Fruit fly (Drosophila melanogaster) whole organism, embryonic: Measurements from ENCODE around the gene CG6409.

Source experiments
- Abd-B ChIP-seq: fragments of 200-800 bp; sonication (Bioruptor generic); optimal IDR thresholded peaks from 2 replicates; lab custom pipeline; 2018; ENCODE audit warnings: missing biosample characterization, mild to moderate bottlenecking, missing genetic modification characterization, moderate library complexity
- CG10543 ChIP-seq: fragments of 200-800 bp; sonication (Bioruptor generic); optimal IDR thresholded peaks from 3 replicates; lab custom pipeline; 2017; ENCODE audit warnings: missing biosample characterization, mild to moderate bottlenecking, missing genetic modification characterization, moderate library complexity
- CG10565 ChIP-seq: fragments of 200-800 bp; sonication (Bioruptor generic); optimal IDR thresholded peaks from 3 replicates; lab custom pipeline; 2016; ENCODE audit warnings: missing biosample characterization, mild to moderate bottlenecking, missing genetic modification characterization
- CG11695 ChIP-seq: fragments of 200-800 bp; sonication (Bioruptor generic); IDR thresholded peaks from 3 replicates; pipeline ENCODE4 v1.3.6; 2022; ENCODE audit warnings: missing biosample characterization, missing genetic modification characterization
- CG14050 ChIP-seq: fragments of 200-800 bp; sonication (Bioruptor generic); IDR thresholded peaks from 3 replicates; pipeline ENCODE4 v1.3.6; 2022; ENCODE audit warnings: missing biosample characterization, missing genetic modification characterization
- CG16815 ChIP-seq: fragments of 200-800 bp; sonication (Bioruptor generic); optimal IDR thresholded peaks from 3 replicates; lab custom pipeline; 2017; ENCODE audit warnings: missing biosample characterization, mild to moderate bottlenecking, missing genetic modification characterization
- CG17186 ChIP-seq: fragments of 200-800 bp; sonication (Bioruptor generic); optimal IDR thresholded peaks from 3 replicates; lab custom pipeline; 2017; ENCODE audit warnings: missing biosample characterization, missing genetic modification reagents, missing genetic modification characterization
- CG18619 ChIP-seq: fragments of 200-800 bp; sonication (Bioruptor generic); optimal IDR thresholded peaks from 3 replicates; lab custom pipeline; 2017; ENCODE audit warnings: missing biosample characterization, mild to moderate bottlenecking, missing genetic modification characterization
- CG2202 ChIP-seq: fragments of 200-800 bp; sonication (Bioruptor generic); optimal IDR thresholded peaks from 2 replicates; lab custom pipeline; 2018; ENCODE audit warnings: missing biosample characterization, mild to moderate bottlenecking, missing genetic modification characterization
- CG3065 ChIP-seq: fragments of 200-800 bp; sonication (Bioruptor generic); optimal IDR thresholded peaks from 2 replicates; lab custom pipeline; 2016; ENCODE audit warnings: missing biosample characterization, missing genetic modification characterization
- CG34422 ChIP-seq: fragments of 200-800 bp; sonication (Bioruptor generic); IDR thresholded peaks from 3 replicates; pipeline ENCODE4 v1.3.6; 2022; ENCODE audit warnings: missing biosample characterization, missing genetic modification characterization
- CG4820 ChIP-seq: fragments of 200-800 bp; sonication (Bioruptor generic); optimal IDR thresholded peaks from 3 replicates; lab custom pipeline; 2016; ENCODE audit warnings: missing biosample characterization, missing genetic modification characterization
- CG8388 ChIP-seq: fragments of 200-800 bp; sonication (Bioruptor generic); optimal IDR thresholded peaks from 2 replicates; lab custom pipeline; 2019; ENCODE audit warnings: missing biosample characterization, mild to moderate bottlenecking, missing genetic modification characterization, moderate library complexity
- CG9215 ChIP-seq: fragments of 200-800 bp; sonication (Bioruptor generic); IDR thresholded peaks from 2 replicates; pipeline ENCODE4 v1.3.6; 2022; ENCODE audit warnings: missing biosample characterization, missing genetic modification characterization
- Camta ChIP-seq: fragments of 200-800 bp; sonication (Bioruptor generic); optimal IDR thresholded peaks from 2 replicates; lab custom pipeline; 2016; ENCODE audit warnings: missing biosample characterization, missing genetic modification characterization
- H15 ChIP-seq: fragments of 200-800 bp; sonication (Bioruptor generic); IDR thresholded peaks from 3 replicates; pipeline ENCODE4 v1.3.6; 2022; ENCODE audit warnings: missing biosample characterization, missing genetic modification characterization
- HLH3B ChIP-seq: fragments of 200-800 bp; sonication (Bioruptor generic); IDR thresholded peaks from 2 replicates; pipeline ENCODE4 v1.3.6; 2022; ENCODE audit warnings: missing biosample characterization, missing genetic modification characterization
- HLH54F ChIP-seq: fragments of 200-800 bp; sonication (Bioruptor generic); optimal IDR thresholded peaks from 3 replicates; lab custom pipeline; 2016; ENCODE audit warnings: missing biosample characterization, missing genetic modification characterization
- Hmx ChIP-seq: fragments of 200-800 bp; sonication (Bioruptor generic); optimal IDR thresholded peaks from 2 replicates; lab custom pipeline; 2016; ENCODE audit warnings: missing biosample characterization, missing genetic modification characterization
- Kr ChIP-seq: fragments of 200-800 bp; sonication (Bioruptor generic); optimal IDR thresholded peaks from 2 replicates; lab custom pipeline; 2017; ENCODE audit warnings: missing biosample characterization, mild to moderate bottlenecking, missing genetic modification characterization
- MESR4 ChIP-seq: fragments of 200-800 bp; sonication (Bioruptor generic); optimal IDR thresholded peaks from 2 replicates; lab custom pipeline; 2018; ENCODE audit warnings: missing biosample characterization, mild to moderate bottlenecking, missing genetic modification characterization, moderate library complexity
- Neu2 ChIP-seq: fragments of 200-800 bp; sonication (Bioruptor generic); optimal IDR thresholded peaks from 3 replicates; lab custom pipeline; 2016; ENCODE audit warnings: missing biosample characterization, missing genetic modification characterization, borderline replicate concordance
- Nf-YB ChIP-seq: fragments of 200-800 bp; sonication (Bioruptor generic); optimal IDR thresholded peaks from 3 replicates; lab custom pipeline; 2019; ENCODE audit warnings: missing biosample characterization, mild to moderate bottlenecking, missing genetic modification characterization, moderate library complexity
- Oli ChIP-seq: fragments of 200-800 bp; sonication (Bioruptor generic); optimal IDR thresholded peaks from 2 replicates; lab custom pipeline; 2018; ENCODE audit warnings: missing biosample characterization, mild to moderate bottlenecking, missing genetic modification characterization, moderate library complexity
- PHDP ChIP-seq: fragments of 200-800 bp; sonication (Bioruptor generic); optimal IDR thresholded peaks from 3 replicates; lab custom pipeline; 2018; ENCODE audit warnings: missing biosample characterization, mild to moderate bottlenecking, missing genetic modification characterization, moderate library complexity
- Ravus ChIP-seq: fragments of 200-800 bp; sonication (Bioruptor generic); IDR thresholded peaks from 2 replicates; pipeline ENCODE4 v1.3.6; 2022; ENCODE audit warnings: missing biosample characterization, missing genetic modification characterization
- ab ChIP-seq: fragments of 200-800 bp; sonication (Bioruptor generic); optimal IDR thresholded peaks from 2 replicates; lab custom pipeline; 2016; ENCODE audit warnings: missing biosample characterization, missing genetic modification characterization
- bowl ChIP-seq: fragments of 200-800 bp; sonication (Bioruptor generic); IDR thresholded peaks from 2 replicates; pipeline ENCODE4 v1.3.6; 2022; ENCODE audit warnings: missing biosample characterization, missing genetic modification characterization
- caup ChIP-seq: fragments of 200-800 bp; sonication (Bioruptor generic); optimal IDR thresholded peaks from 3 replicates; lab custom pipeline; 2017; ENCODE audit warnings: missing biosample characterization, mild to moderate bottlenecking, missing genetic modification characterization, moderate library complexity; ENCODE audit not compliant: severe bottlenecking
- disco-r ChIP-seq: fragments of 200-800 bp; sonication (Bioruptor generic); optimal IDR thresholded peaks from 2 replicates; lab custom pipeline; 2016; ENCODE audit warnings: missing biosample characterization, missing genetic modification characterization
- grau ChIP-seq: fragments of 200-800 bp; optimal IDR thresholded peaks from 3 replicates; lab custom pipeline; 2019; ENCODE audit warnings: missing biosample characterization, mild to moderate bottlenecking, missing genetic modification characterization, moderate library complexity
- kay ChIP-seq: fragments of 200-800 bp; sonication (Bioruptor generic); optimal IDR thresholded peaks from 2 replicates; lab custom pipeline; 2016; ENCODE audit warnings: missing biosample characterization, missing genetic modification characterization
- lab ChIP-seq: fragments of 200-800 bp; sonication (Bioruptor generic); optimal IDR thresholded peaks from 3 replicates; lab custom pipeline; 2017; ENCODE audit warnings: missing biosample characterization, missing genetic modification characterization, mild to moderate bottlenecking, moderate library complexity, missing genetic modification reagents
- nerfin-1 ChIP-seq: fragments of 200-800 bp; sonication (Bioruptor generic); optimal IDR thresholded peaks from 3 replicates; lab custom pipeline; 2019; ENCODE audit warnings: missing biosample characterization, mild to moderate bottlenecking, missing genetic modification characterization, moderate library complexity
- org-1 ChIP-seq: fragments of 200-800 bp; sonication (Bioruptor generic); optimal IDR thresholded peaks from 2 replicates; lab custom pipeline; 2017; ENCODE audit warnings: missing biosample characterization, missing genetic modification characterization
- sc ChIP-seq, 3 experiments: fragments of >200 bp in 2 of 3; fragments of 200-800 bp in 1 of 3; sonication (Bioruptor generic) in 1 of 3; optimal IDR thresholded peaks; 2 replicates in 2 of 3; 3 replicates in 1 of 3; lab custom pipeline; 2017; ENCODE audit warnings: mild to moderate bottlenecking in 1 of 3, missing biosample characterization in 1 of 3, missing genetic modification characterization in 1 of 3, missing genetic modification reagents in 1 of 3
- scrt ChIP-seq: fragments of 200-800 bp; sonication (Bioruptor generic); optimal IDR thresholded peaks from 2 replicates; lab custom pipeline; 2018; ENCODE audit warnings: missing biosample characterization, mild to moderate bottlenecking, missing genetic modification characterization, moderate library complexity
- sisA ChIP-seq: fragments of 200-800 bp; sonication (Bioruptor generic); IDR thresholded peaks from 2 replicates; pipeline ENCODE4 v1.3.6; 2022; ENCODE audit warnings: missing biosample characterization, missing genetic modification characterization
- stwl ChIP-seq: fragments of 200-800 bp; sonication (Bioruptor generic); optimal IDR thresholded peaks from 3 replicates; lab custom pipeline; 2018; ENCODE audit warnings: missing biosample characterization, mild to moderate bottlenecking, missing genetic modification characterization, moderate library complexity
- tap ChIP-seq: fragments of 200-800 bp; optimal IDR thresholded peaks from 3 replicates; lab custom pipeline; 2019; ENCODE audit warnings: missing biosample characterization, mild to moderate bottlenecking, missing genetic modification characterization, moderate library complexity
- toy ChIP-seq: fragments of 200-800 bp; sonication (Bioruptor generic); IDR thresholded peaks from 2 replicates; pipeline ENCODE4 v1.3.6; 2022; ENCODE audit warnings: missing biosample characterization, missing genetic modification characterization
- wek ChIP-seq: fragments of 200-800 bp; sonication (Bioruptor generic); optimal IDR thresholded peaks from 3 replicates; lab custom pipeline; 2018; ENCODE audit warnings: missing biosample characterization, mild to moderate bottlenecking, missing genetic modification characterization, moderate library complexity

CG6409 gene

dm6 chr3L:10893156-10893784 lies 11.1 kb upstream of the CG6409 start (continued):
- TF ChIP-seq Ravus (GFP tag; lab: Robert Waterston, UW) (no peak), CG3065 (GFP tag; lab: Kevin White, UChicago) (no peak), PHDP (tag; lab: Kevin White, UChicago) (peak; percentile 55), ab (GFP tag; lab: Kevin White, UChicago) (no peak), HLH3B (peak; percentile 23; the same call in 1 of the 2 replicates), org-1 (GFP tag; lab: Kevin White, UChicago) (no peak), grau (peak; percentile 74), CG10565 (GFP tag; lab: Kevin White, UChicago) (no peak), CG34422 (GFP tag; lab: Robert Waterston, UW) (no peak), bowl (GFP tag; lab: Robert Waterston, UW) (no peak), caup (GFP tag; lab: Kevin White, UChicago) (peak; percentile 2), scrt (GFP tag; lab: Kevin White, UChicago) (no peak), nerfin-1 (tag; lab: Kevin White, UChicago) (no peak), HLH54F (GFP tag; lab: Kevin White, UChicago) (no peak), kay (GFP tag; lab: Kevin White, UChicago) (no peak), Kr (GFP tag; lab: Kevin White, UChicago) (no peak), CG4820 (no peak), CG8388 (GFP tag; lab: Kevin White, UChicago) (peak; percentile 45), Hmx (GFP tag; lab: Kevin White, UChicago) (no peak), H15 (GFP tag; lab: Robert Waterston, UW) (no peak), Oli (tag; lab: Kevin White, UChicago) (peak; percentile 58), CG2202 (tag; lab: Kevin White, UChicago) (no peak), Abd-B (GFP tag; lab: Kevin White, UChicago) (no peak), Nf-YB (GFP tag; lab: Kevin White, UChicago) (peak; percentile 49), Neu2 (GFP tag; lab: Kevin White, UChicago) (no peak), CG9215 (no peak), stwl (tag; lab: Kevin White, UChicago) (no peak), tap (peak; percentile 36), Camta (GFP tag; lab: Kevin White, UChicago) (no peak), toy (GFP tag; lab: Robert Waterston, UW) (no peak), CG16815 (GFP tag; lab: Kevin White, UChicago) (no peak), disco-r (no peak), MESR4 (GFP tag; lab: Kevin White, UChicago) (no peak), wek (GFP tag; lab: Kevin White, UChicago) (no peak), sc (optimal IDR thresholded peaks at IDR 0.05; lab: Kevin White, UChicago) (no peak), sc (GFP tag; optimal IDR thresholded peaks at IDR 0.05; lab: Kevin White, UChicago) (no peak), lab (GFP tag; lab: Kevin White, UChicago) (peak; percentile 42)

dm6 chr3L:10891414-10891813 lies 9.2 kb upstream of the CG6409 start, which contains the start of gene Cpr67Fa2:
Cpr67Fa2 (plus strand) TSS chr3L:10891714.
- TF ChIP-seq CG18619 (no peak), CG10543 (no peak), CG11695 (no peak), PHDP (tag; lab: Kevin White, UChicago) (no peak), CG14050 (no peak), sisA (no peak), CG17186 (GFP tag; lab: Kevin White, UChicago) (no peak)
